Worm (Caenorhabditis elegans) whole organism, L4/young adult: ENCODE data around the gene zig-2.

Experiments
- dao-5 ChIP-seq: sonication (generic microtip); optimal IDR thresholded peaks from 2 replicates; lab custom pipeline; 2016; ENCODE audit warnings: missing genotype, missing genetic modification characterization, moderate library complexity, missing compliant biosample characterization
- him-1 ChIP-seq: sonication (generic microtip); optimal IDR thresholded peaks from 2 replicates; lab custom pipeline; 2016; ENCODE audit warnings: missing genotype, missing genetic modification reagents, missing genetic modification characterization, missing compliant biosample characterization

- TF ChIP-seq him-1 (tag; lab: Kevin White, UChicago) (no peak), dao-5 (tag; lab: Kevin White, UChicago) (no peak)
Observed at ce11 chrX:12321357-12321756, 19.9 kb downstream of the zig-2 start, which contains the start of gene F17A2.13.
